Fruit fly (Drosophila melanogaster): ENCODE measurements around the gene CG5612.

dm6 chr3R:27661971-27662489 is 36.2 kb upstream of the CG5612 start, which contains the start of gene unc80:
- no peak for TF ChIP-seq gl (tag; optimal IDR thresholded peaks at IDR 0.05)
- no peak for TF ChIP-seq CG13204 (GFP tag; optimal IDR thresholded peaks at IDR 0.05)
- no peak for TF ChIP-seq Ets98B (GFP tag; IDR thresholded peaks at IDR 0.05)
- TF ChIP-seq fd96Ca (GFP tag; IDR thresholded peaks at IDR 0.05), result no peak
